Fruit fly (Drosophila melanogaster) whole organism, prepupa: ENCODE results near the gene CG31064.

ENCODE experiments used
- Blimp-1 ChIP-seq: fragments of 200-800 bp; sonication (Bioruptor generic); optimal IDR thresholded peaks from 3 replicates; lab custom pipeline; 2017; ENCODE audit warnings: missing biosample characterization, missing genetic modification characterization, mild to moderate bottlenecking, moderate library complexity, missing genetic modification reagents
- CG10631 ChIP-seq: fragments of 200-800 bp; sonication (Bioruptor generic); optimal IDR thresholded peaks from 2 replicates; lab custom pipeline; 2016; ENCODE audit warnings: missing biosample characterization, missing genetic modification characterization
- CG10669 ChIP-seq: fragments of 200-800 bp; sonication (Bioruptor generic); optimal IDR thresholded peaks from 3 replicates; lab custom pipeline; 2018; ENCODE audit warnings: missing biosample characterization, mild to moderate bottlenecking, missing genetic modification characterization, moderate library complexity
- CG11294 ChIP-seq: fragments of 200-800 bp; sonication (Bioruptor generic); IDR thresholded peaks from 2 replicates; pipeline ENCODE4 v1.3.6; 2022; ENCODE audit warnings: missing biosample characterization, missing genetic modification characterization
- CG11762 ChIP-seq: fragments of 200-800 bp; sonication (Bioruptor generic); optimal IDR thresholded peaks from 3 replicates; lab custom pipeline; 2016; ENCODE audit warnings: missing biosample characterization, missing genetic modification characterization; ENCODE audit not compliant: insufficient read depth
- CG15336 ChIP-seq: fragments of 200-800 bp; sonication (Bioruptor generic); IDR thresholded peaks from 2 replicates; pipeline ENCODE4 v1.3.6; 2022; ENCODE audit warnings: missing biosample characterization, missing genetic modification characterization
- CG16779 ChIP-seq: fragments of 200-800 bp; sonication (Bioruptor generic); optimal IDR thresholded peaks from 3 replicates; lab custom pipeline; 2017; ENCODE audit warnings: missing biosample characterization, mild to moderate bottlenecking, missing genetic modification characterization
- CG31627 ChIP-seq: fragments of 200-800 bp; sonication (Bioruptor generic); optimal IDR thresholded peaks from 3 replicates; lab custom pipeline; 2016; ENCODE audit warnings: missing biosample characterization, missing genetic modification characterization
- CG32006 ChIP-seq: fragments of 200-800 bp; sonication (Bioruptor generic); optimal IDR thresholded peaks from 3 replicates; lab custom pipeline; 2017; ENCODE audit warnings: missing biosample characterization, mild to moderate bottlenecking, missing genetic modification characterization
- CG3919 ChIP-seq: fragments of 200-800 bp; sonication (Bioruptor generic); optimal IDR thresholded peaks from 3 replicates; lab custom pipeline; 2016; ENCODE audit warnings: missing biosample characterization, missing genetic modification characterization
- CG4318 ChIP-seq: fragments of 200-800 bp; sonication (Bioruptor generic); optimal IDR thresholded peaks from 3 replicates; lab custom pipeline; 2017; ENCODE audit warnings: missing biosample characterization, mild to moderate bottlenecking, missing genetic modification characterization
- CG6163 ChIP-seq: fragments of 200-800 bp; sonication (Bioruptor generic); IDR thresholded peaks from 3 replicates; pipeline ENCODE4 v1.3.6; 2022; ENCODE audit warnings: missing biosample characterization, missing genetic modification characterization
- CG6276 ChIP-seq: fragments of 200-800 bp; sonication (Bioruptor generic); optimal IDR thresholded peaks from 2 replicates; lab custom pipeline; 2017; ENCODE audit warnings: missing biosample characterization, mild to moderate bottlenecking, missing genetic modification characterization
- CG6854 ChIP-seq: fragments of 200-800 bp; sonication (Bioruptor generic); optimal IDR thresholded peaks from 2 replicates; lab custom pipeline; 2017; ENCODE audit warnings: missing biosample characterization, mild to moderate bottlenecking, missing genetic modification characterization
- CG7368 ChIP-seq: fragments of 200-800 bp; sonication (Bioruptor generic); optimal IDR thresholded peaks from 3 replicates; lab custom pipeline; 2016; ENCODE audit warnings: missing biosample characterization, missing genetic modification characterization
- CG8119 ChIP-seq: fragments of 200-800 bp; sonication (Bioruptor generic); IDR thresholded peaks from 3 replicates; pipeline ENCODE4 v1.3.6; 2022; ENCODE audit warnings: missing biosample characterization, missing genetic modification characterization
- CG8632 ChIP-seq: fragments of 200-800 bp; sonication (Bioruptor generic); optimal IDR thresholded peaks from 3 replicates; lab custom pipeline; 2016; ENCODE audit warnings: missing biosample characterization, missing genetic modification characterization
- CG9139 ChIP-seq: fragments of 200-800 bp; sonication (Bioruptor generic); optimal IDR thresholded peaks from 3 replicates; lab custom pipeline; 2017; ENCODE audit warnings: missing biosample characterization, mild to moderate bottlenecking, missing genetic modification characterization
- Eip75B ChIP-seq: fragments of 200-800 bp; sonication (Bioruptor generic); optimal IDR thresholded peaks from 3 replicates; lab custom pipeline; 2016; ENCODE audit warnings: missing biosample characterization, missing genetic modification characterization
- Eip78C ChIP-seq: fragments of 200-800 bp; sonication (Bioruptor generic); peaks from one replicate; lab custom pipeline; 2016; ENCODE audit warnings: missing biosample characterization, missing genetic modification characterization
- Eip93F ChIP-seq: fragments of 200-800 bp; sonication (Bioruptor generic); optimal IDR thresholded peaks from 2 replicates; lab custom pipeline; 2016; ENCODE audit warnings: missing biosample characterization, mild to moderate bottlenecking, missing genetic modification characterization
- Ets21C ChIP-seq: fragments of 200-800 bp; sonication (Bioruptor generic); optimal IDR thresholded peaks from 3 replicates; lab custom pipeline; 2016; ENCODE audit warnings: missing biosample characterization, missing genetic modification characterization
- Hr39 ChIP-seq: fragments of 200-800 bp; sonication (Bioruptor generic); optimal IDR thresholded peaks from 2 replicates; lab custom pipeline; 2016; ENCODE audit warnings: missing biosample characterization, missing genetic modification characterization
- Hr4 ChIP-seq: fragments of 200-800 bp; sonication (Bioruptor generic); optimal IDR thresholded peaks from 3 replicates; lab custom pipeline; 2016; ENCODE audit warnings: missing biosample characterization, missing genetic modification characterization
- Lpt ChIP-seq: fragments of 200-800 bp; sonication (Bioruptor generic); optimal IDR thresholded peaks from 3 replicates; lab custom pipeline; 2016; ENCODE audit warnings: missing biosample characterization, missing genetic modification characterization
- Met ChIP-seq: fragments of 200-800 bp; sonication (Bioruptor generic); optimal IDR thresholded peaks from 3 replicates; lab custom pipeline; 2016; ENCODE audit warnings: missing biosample characterization, missing genetic modification characterization
- OdsH ChIP-seq: fragments of 200-800 bp; sonication (Bioruptor generic); optimal IDR thresholded peaks from 3 replicates; lab custom pipeline; 2016; ENCODE audit warnings: missing biosample characterization, missing genetic modification characterization
- Smox ChIP-seq: fragments of 200-800 bp; sonication (Bioruptor generic); optimal IDR thresholded peaks from 3 replicates; lab custom pipeline; 2016; ENCODE audit warnings: missing biosample characterization, missing genetic modification characterization
- Sox102F ChIP-seq: fragments of 200-800 bp; sonication (Bioruptor generic); optimal IDR thresholded peaks from 2 replicates; lab custom pipeline; 2016; ENCODE audit warnings: missing biosample characterization, mild to moderate bottlenecking, missing genetic modification characterization
- Sox15 ChIP-seq: fragments of 200-800 bp; sonication (Bioruptor generic); optimal IDR thresholded peaks from 3 replicates; lab custom pipeline; 2016; ENCODE audit warnings: missing biosample characterization, missing genetic modification characterization
- achi ChIP-seq: fragments of 200-800 bp; sonication (Bioruptor generic); optimal IDR thresholded peaks from 3 replicates; lab custom pipeline; 2016; ENCODE audit warnings: missing biosample characterization, missing genetic modification characterization
- cyc ChIP-seq: fragments of 200-800 bp; sonication (Bioruptor generic); optimal IDR thresholded peaks from 3 replicates; lab custom pipeline; 2016; ENCODE audit warnings: missing biosample characterization, missing genetic modification characterization
- dac ChIP-seq: fragments of 200-800 bp; sonication (Bioruptor generic); optimal IDR thresholded peaks from 2 replicates; lab custom pipeline; 2017; ENCODE audit warnings: missing biosample characterization, mild to moderate bottlenecking, missing genetic modification characterization
- dsx ChIP-seq: fragments of 200-800 bp; optimal IDR thresholded peaks from 3 replicates; lab custom pipeline; 2019; ENCODE audit warnings: missing biosample characterization, mild to moderate bottlenecking, missing genetic modification characterization, moderate library complexity; ENCODE audit not compliant: poor library complexity, severe bottlenecking
- esn ChIP-seq: fragments of 200-800 bp; sonication (Bioruptor generic); optimal IDR thresholded peaks from 2 replicates; lab custom pipeline; 2016; ENCODE audit warnings: missing biosample characterization, mild to moderate bottlenecking, missing genetic modification characterization, moderate library complexity
- fd59A ChIP-seq: fragments of 200-800 bp; sonication (Bioruptor generic); optimal IDR thresholded peaks from 2 replicates; lab custom pipeline; 2017; ENCODE audit warnings: missing biosample characterization, mild to moderate bottlenecking, missing genetic modification characterization, missing genetic modification reagents
- fkh ChIP-seq: fragments of 200-800 bp; sonication (Bioruptor generic); optimal IDR thresholded peaks from 3 replicates; lab custom pipeline; 2017; ENCODE audit warnings: missing biosample characterization, mild to moderate bottlenecking, missing genetic modification characterization, moderate library complexity
- lz ChIP-seq: fragments of 200-800 bp; sonication (Bioruptor generic); optimal IDR thresholded peaks from 3 replicates; lab custom pipeline; 2016; ENCODE audit warnings: missing biosample characterization, missing genetic modification characterization
- net ChIP-seq: fragments of 200-800 bp; sonication (Bioruptor generic); optimal IDR thresholded peaks from 3 replicates; lab custom pipeline; 2016; ENCODE audit warnings: missing biosample characterization, missing genetic modification characterization
- salr ChIP-seq, 2 experiments: fragments of 200-800 bp; sonication (Bioruptor generic); optimal IDR thresholded peaks; 3 replicates each; lab custom pipeline; 2016 to 2018; ENCODE audit warnings: missing biosample characterization in 2 of 2, missing genetic modification characterization in 2 of 2, mild to moderate bottlenecking in 1 of 2
- spab ChIP-seq: fragments of 200-800 bp; sonication (Bioruptor generic); optimal IDR thresholded peaks from 2 replicates; lab custom pipeline; 2017; ENCODE audit warnings: missing biosample characterization, mild to moderate bottlenecking, missing genetic modification characterization, missing genetic modification reagents
- ss ChIP-seq, 2 experiments: fragments of 200-800 bp; sonication (Bioruptor generic); optimal IDR thresholded peaks; 2 replicates in 1 of 2; 3 replicates in 1 of 2; lab custom pipeline; 2017 to 2018; ENCODE audit warnings: mild to moderate bottlenecking in 2 of 2, missing biosample characterization in 2 of 2, missing genetic modification characterization in 2 of 2, moderate library complexity in 1 of 2
- svp ChIP-seq: fragments of 200-800 bp; sonication (Bioruptor generic); peaks from one replicate; lab custom pipeline; 2016; ENCODE audit warnings: missing biosample characterization, missing genetic modification characterization
- topi ChIP-seq: fragments of 200-800 bp; sonication (Bioruptor generic); optimal IDR thresholded peaks from 3 replicates; lab custom pipeline; 2016; ENCODE audit warnings: missing biosample characterization, missing genetic modification characterization
- vri ChIP-seq: fragments of 200-800 bp; sonication (Bioruptor generic); optimal IDR thresholded peaks from 3 replicates; lab custom pipeline; 2016; ENCODE audit warnings: missing biosample characterization, mild to moderate bottlenecking, missing genetic modification characterization

The CG31064 gene

DNA sequence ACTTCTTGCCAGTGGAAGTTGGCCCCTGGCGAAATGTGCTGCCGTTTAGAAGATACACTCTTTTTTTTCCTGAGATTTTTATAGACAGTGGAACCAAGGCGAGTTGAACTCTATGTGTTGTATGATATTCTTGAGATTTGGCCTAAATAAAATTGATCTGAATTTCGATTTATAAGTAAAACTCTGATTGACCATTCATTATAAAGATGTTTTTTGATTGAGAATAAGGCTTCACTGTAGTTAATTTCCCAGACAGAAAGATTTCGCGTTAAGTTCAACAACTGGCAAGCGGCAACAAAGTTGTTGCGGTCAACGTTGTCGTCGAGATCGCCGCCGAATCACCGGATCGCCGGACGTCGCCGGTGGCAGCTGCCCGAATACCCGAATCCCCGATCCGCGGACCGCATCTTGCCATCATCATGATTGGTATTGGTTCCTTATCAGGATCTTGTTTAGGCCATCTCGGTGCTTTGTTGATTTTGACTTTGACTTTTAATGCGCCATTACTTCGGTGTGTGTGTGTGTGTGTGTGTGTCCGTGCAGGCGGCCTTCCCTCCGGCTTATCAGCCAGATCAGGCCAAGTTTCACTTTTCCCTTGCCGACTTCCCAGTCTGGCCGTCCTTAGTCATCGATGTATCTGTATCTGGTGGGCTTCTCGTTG, 16.7 kb downstream of the CG31064 start (continued):
- no peak for TF ChIP-seq salr (GFP tag; optimal IDR thresholded peaks at IDR 0.05; lab: Kevin White, UChicago)
- peak; percentile 16 for TF ChIP-seq Smox (GFP tag; lab: Kevin White, UChicago)
- peak; percentile 47 for TF ChIP-seq fd59A (GFP tag; lab: Kevin White, UChicago)
- peak; percentile 7 for TF ChIP-seq CG32006 (GFP tag; lab: Kevin White, UChicago)
- no peak for TF ChIP-seq CG9139 (GFP tag; lab: Kevin White, UChicago)
- peak; percentile 85 for TF ChIP-seq Eip78C (GFP tag; lab: Kevin White, UChicago)
- no peak for TF ChIP-seq CG6276 (GFP tag; lab: Kevin White, UChicago)
- no peak for TF ChIP-seq CG4318 (GFP tag; lab: Kevin White, UChicago)
- peak; percentile 98 for TF ChIP-seq dsx
- peak; percentile 30 for TF ChIP-seq CG7368
- no peak for TF ChIP-seq CG8119 (GFP tag; lab: Robert Waterston, UW)
- TF ChIP-seq CG16779 (tag; lab: Kevin White, UChicago), result no peak
- TF ChIP-seq Met (GFP tag; lab: Kevin White, UChicago), result peak; percentile 42
- peak; percentile 21 for TF ChIP-seq lz (GFP tag; lab: Kevin White, UChicago)
- no peak for TF ChIP-seq Lpt (GFP tag; lab: Kevin White, UChicago)
- TF ChIP-seq Blimp-1 (GFP tag; lab: Kevin White, UChicago), result peak; percentile 73
- TF ChIP-seq svp (GFP tag; lab: Kevin White, UChicago), result peak; percentile 48
- TF ChIP-seq CG10631 (GFP tag; lab: Kevin White, UChicago), result peak; percentile 28
- TF ChIP-seq dac (GFP tag; lab: Kevin White, UChicago), result no peak
- TF ChIP-seq CG10669, result peak; percentile 63
- no peak for TF ChIP-seq vri
- peak; percentile 39 for TF ChIP-seq achi (GFP tag; lab: Kevin White, UChicago)
- peak in 1 of 2 experiments; percentile 37 for TF ChIP-seq ss (GFP tag; optimal IDR thresholded peaks at IDR 0.05; lab: Kevin White, UChicago)
- TF ChIP-seq CG3919 (GFP tag; lab: Kevin White, UChicago), result peak; percentile 53
- peak; percentile 46 for TF ChIP-seq spab (GFP tag; lab: Kevin White, UChicago)
- TF ChIP-seq, all 60 proteins: peak for 35

DNA sequence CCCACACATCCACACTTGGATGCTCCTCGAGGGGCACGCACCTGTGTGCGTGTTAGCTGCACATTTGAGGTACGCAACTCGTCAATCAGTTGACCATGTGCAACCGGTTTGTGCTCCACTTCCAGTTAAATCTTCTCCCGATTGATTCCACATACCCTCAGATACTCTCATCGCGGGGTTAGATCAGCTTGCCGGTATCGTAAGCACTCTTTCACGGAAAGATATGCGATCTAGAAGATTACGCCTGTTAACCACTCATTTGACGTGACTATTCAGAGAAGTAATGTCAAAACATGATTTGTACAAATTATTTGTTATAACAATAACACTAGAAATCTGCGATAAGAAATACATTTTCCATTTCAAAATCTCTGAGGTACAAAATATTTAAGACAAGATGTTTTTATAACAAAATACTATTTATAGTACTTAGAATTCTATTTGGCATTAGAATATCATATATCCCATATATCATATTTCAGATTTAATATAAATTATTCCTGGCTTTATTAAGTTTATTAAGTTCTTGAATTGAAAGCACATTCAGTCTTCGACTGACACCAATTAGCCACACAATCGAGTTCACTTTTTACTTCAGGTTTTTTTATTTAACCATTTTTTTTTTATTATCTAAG, 17.9 kb downstream of the CG31064 start:
- no peak for TF ChIP-seq dac (GFP tag; lab: Kevin White, UChicago)
- no peak for TF ChIP-seq CG9139 (GFP tag; lab: Kevin White, UChicago)
- no peak for TF ChIP-seq fkh (GFP tag; lab: Kevin White, UChicago)
- TF ChIP-seq CG31627 (GFP tag; lab: Kevin White, UChicago), result no peak
- TF ChIP-seq CG11294 (GFP tag; lab: Robert Waterston, UW), result no peak
- TF ChIP-seq OdsH (GFP tag; lab: Kevin White, UChicago), result no peak
- TF ChIP-seq fd59A (GFP tag; lab: Kevin White, UChicago), result no peak
- TF ChIP-seq Hr39 (GFP tag; lab: Kevin White, UChicago), result no peak
- no peak for TF ChIP-seq CG6276 (GFP tag; lab: Kevin White, UChicago)
- no peak for TF ChIP-seq lz (GFP tag; lab: Kevin White, UChicago)
- TF ChIP-seq salr (GFP tag; optimal IDR thresholded peaks at IDR 0.05; lab: Kevin White, UChicago), result no peak
- no peak for TF ChIP-seq spab (GFP tag; lab: Kevin White, UChicago)
- no peak for TF ChIP-seq Lpt (GFP tag; lab: Kevin White, UChicago)
- no peak for TF ChIP-seq CG8632
- no peak for TF ChIP-seq Smox (GFP tag; lab: Kevin White, UChicago)
- no peak for TF ChIP-seq CG6163 (GFP tag; lab: Robert Waterston, UW)
- peak; percentile 52 for TF ChIP-seq Eip78C (GFP tag; lab: Kevin White, UChicago)
- no peak for TF ChIP-seq achi (GFP tag; lab: Kevin White, UChicago)
- peak; percentile 45 for TF ChIP-seq esn
- TF ChIP-seq CG6854 (GFP tag; lab: Kevin White, UChicago), result no peak
- no peak for TF ChIP-seq net (GFP tag; lab: Kevin White, UChicago)
- no peak for TF ChIP-seq Sox15 (GFP tag; lab: Kevin White, UChicago)
- TF ChIP-seq cyc (GFP tag; lab: Kevin White, UChicago), result no peak
- TF ChIP-seq Eip93F (GFP tag; lab: Kevin White, UChicago), result no peak
- TF ChIP-seq CG4318 (GFP tag; lab: Kevin White, UChicago), result peak; percentile 21
- TF ChIP-seq ss (GFP tag; optimal IDR thresholded peaks at IDR 0.05; lab: Kevin White, UChicago), result peak in 1 of 2 experiments; percentile 88
- no peak for TF ChIP-seq topi (GFP tag; lab: Kevin White, UChicago)
- TF ChIP-seq CG16779 (tag; lab: Kevin White, UChicago), result no peak
- TF ChIP-seq svp (GFP tag; lab: Kevin White, UChicago), result peak; percentile 36
- no peak for TF ChIP-seq Eip75B
- no peak for TF ChIP-seq Sox102F (GFP tag; lab: Kevin White, UChicago)
- TF ChIP-seq CG7368, result no peak
- no peak for TF ChIP-seq CG15336
- TF ChIP-seq CG11762, result no peak
- no peak for TF ChIP-seq Ets21C (GFP tag; lab: Kevin White, UChicago)
- no peak for TF ChIP-seq Blimp-1 (GFP tag; lab: Kevin White, UChicago)
- peak; percentile 20 for TF ChIP-seq Hr4 (GFP tag; lab: Kevin White, UChicago)
